Fruit fly (Drosophila melanogaster): Measurements from ENCODE around the gene CG3868.

DNA sequence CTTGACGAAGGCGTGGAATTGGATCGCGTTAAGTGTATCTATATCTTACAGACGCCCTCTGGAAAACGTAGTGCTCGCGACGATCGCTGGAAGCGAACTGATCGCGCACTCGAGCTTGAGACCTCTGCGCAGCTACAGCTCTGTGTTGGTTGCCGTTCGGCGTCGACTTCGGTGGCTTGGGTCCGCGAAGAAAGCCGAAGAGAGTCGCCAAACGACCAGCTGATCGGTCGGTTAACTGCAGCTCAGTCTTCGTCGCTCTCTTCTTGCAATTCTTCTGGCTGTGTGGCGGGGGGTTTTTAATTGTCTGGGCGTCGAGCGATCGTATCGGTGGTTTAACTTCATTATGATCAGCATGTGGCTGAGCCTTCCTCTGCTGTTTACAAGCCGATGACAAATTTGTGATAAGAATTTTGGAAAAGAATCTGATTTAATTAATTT, 24.8 kb upstream of the CG3868 start:
- TF ChIP-seq CTCF (optimal IDR thresholded peaks at IDR 0.05) = no peak
- no peak for TF ChIP-seq CG8478 (optimal IDR thresholded peaks at IDR 0.05)
